Fruit fly (Drosophila melanogaster): ENCODE results near the gene CG42486.

Gene CG42486

DNA sequence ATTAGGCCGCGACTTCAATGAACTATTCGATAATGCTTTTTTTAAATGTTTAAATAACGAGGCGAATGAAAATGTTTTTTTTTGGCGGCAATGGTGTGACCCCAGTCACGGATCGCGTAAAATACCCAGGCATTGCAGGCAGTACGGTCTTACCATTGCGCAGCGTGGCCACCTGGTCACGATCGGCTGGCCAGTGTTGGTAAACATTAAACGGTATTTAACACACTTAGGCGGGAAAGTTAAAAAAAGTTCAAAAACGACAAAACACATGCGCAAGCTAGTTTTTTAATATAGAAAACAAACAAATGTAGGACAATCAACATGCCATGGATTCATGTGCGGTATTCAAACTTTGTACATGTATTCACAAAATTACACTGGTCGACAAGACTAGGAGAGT, 13.7 kb upstream of the CG42486 start, which contains the start of gene esc:
esc (minus strand) TSS at position 129 of the 400 bp plus-strand sequence.
- TF ChIP-seq ey (GFP tag; optimal IDR thresholded peaks at IDR 0.05) (peak; percentile 15), Hr83 (GFP tag; optimal IDR thresholded peaks at IDR 0.05; ENCODE audit: poor library complexity, severe bottlenecking) (peak; percentile 68), woc (GFP tag; optimal IDR thresholded peaks at IDR 0.05) (no peak), jim (GFP tag; optimal IDR thresholded peaks at IDR 0.05) (no peak), CG32264 (GFP tag; optimal IDR thresholded peaks at IDR 0.05) (no peak), dl (GFP tag; optimal IDR thresholded peaks at IDR 0.05; ENCODE audit: insufficient read depth in 1 of 2, partially characterized antibody in 2 of 2) (no peak), Dif (GFP tag; optimal IDR thresholded peaks at IDR 0.05; ENCODE audit: partially characterized antibody) (no peak), foxo (GFP tag; optimal IDR thresholded peaks at IDR 0.05) (peak in 1 of 2 experiments; percentile 58), Dfd (GFP tag; optimal IDR thresholded peaks at IDR 0.05) (no peak), h (GFP tag; optimal IDR thresholded peaks at IDR 0.05) (peak; percentile 32), Abd-B (GFP tag; optimal IDR thresholded peaks at IDR 0.05) (no peak), rgr (GFP tag; optimal IDR thresholded peaks at IDR 0.05) (no peak), Jra (GFP tag; optimal IDR thresholded peaks at IDR 0.05) (no peak), sv (GFP tag; optimal IDR thresholded peaks at IDR 0.05) (no peak), br (GFP tag; optimal IDR thresholded peaks at IDR 0.05) (no peak), CG9705 (GFP tag; optimal IDR thresholded peaks at IDR 0.05) (no peak), Vsx2 (GFP tag; optimal IDR thresholded peaks at IDR 0.05; ENCODE audit: partially characterized antibody) (no peak), dmrt93B (GFP tag; optimal IDR thresholded peaks at IDR 0.05) (no peak), sage (GFP tag; optimal IDR thresholded peaks at IDR 0.05) (no peak), usp (GFP tag; optimal IDR thresholded peaks at IDR 0.05) (no peak), Myc (optimal IDR thresholded peaks at IDR 0.05) (no peak), GATAd (GFP tag; optimal IDR thresholded peaks at IDR 0.05) (no peak), tai (GFP tag; optimal IDR thresholded peaks at IDR 0.05) (no peak), CrebA (GFP tag; optimal IDR thresholded peaks at IDR 0.05; ENCODE audit: borderline replicate concordance) (no peak), Hnf4 (GFP tag; optimal IDR thresholded peaks at IDR 0.05) (no peak), HLH106 (tag; optimal IDR thresholded peaks at IDR 0.05) (no peak), lola (GFP tag; optimal IDR thresholded peaks at IDR 0.05) (no peak), dsf (GFP tag; optimal IDR thresholded peaks at IDR 0.05; ENCODE audit: borderline replicate concordance) (no peak), fru (GFP tag; optimal IDR thresholded peaks at IDR 0.05) (peak; percentile 3), Rel (GFP tag; optimal IDR thresholded peaks at IDR 0.05) (no peak), Rel (tag; optimal IDR thresholded peaks at IDR 0.05) (no peak), pan (optimal IDR thresholded peaks at IDR 0.05) (no peak), brk (GFP tag; optimal IDR thresholded peaks at IDR 0.05) (no peak)

DNA sequence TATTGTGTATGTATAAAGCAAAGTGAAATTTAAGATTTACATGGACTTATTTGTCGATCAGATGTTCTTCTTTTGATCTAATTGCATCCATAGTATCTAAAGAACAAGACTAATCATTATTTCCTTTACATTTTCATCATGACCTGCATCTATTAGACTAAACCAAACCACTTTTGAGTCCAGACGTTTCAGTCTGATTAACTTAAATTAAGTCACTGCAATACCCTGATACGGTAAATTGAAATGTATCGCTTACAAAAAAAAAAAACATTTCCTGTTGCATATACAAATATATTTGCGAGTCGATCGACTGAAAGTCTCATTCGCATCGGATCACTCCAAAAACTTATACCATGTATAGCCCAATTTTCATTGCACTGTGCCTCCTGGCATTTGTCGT, 9.2 kb upstream of the CG42486 start, which contains the start of gene CG45011:
CG45011 (plus strand) TSS at position 301 of the 400 bp plus-strand sequence.
- no peak for TF ChIP-seq Mio (GFP tag; optimal IDR thresholded peaks at IDR 0.05)
- no peak for TF ChIP-seq rgr (GFP tag; optimal IDR thresholded peaks at IDR 0.05)
- TF ChIP-seq woc (GFP tag; optimal IDR thresholded peaks at IDR 0.05) = no peak
- TF ChIP-seq Myc (optimal IDR thresholded peaks at IDR 0.05) = no peak
- TF ChIP-seq GATAd (GFP tag; optimal IDR thresholded peaks at IDR 0.05) = no peak
- TF ChIP-seq Hr83 (GFP tag; optimal IDR thresholded peaks at IDR 0.05; ENCODE audit: poor library complexity, severe bottlenecking) = no peak

DNA sequence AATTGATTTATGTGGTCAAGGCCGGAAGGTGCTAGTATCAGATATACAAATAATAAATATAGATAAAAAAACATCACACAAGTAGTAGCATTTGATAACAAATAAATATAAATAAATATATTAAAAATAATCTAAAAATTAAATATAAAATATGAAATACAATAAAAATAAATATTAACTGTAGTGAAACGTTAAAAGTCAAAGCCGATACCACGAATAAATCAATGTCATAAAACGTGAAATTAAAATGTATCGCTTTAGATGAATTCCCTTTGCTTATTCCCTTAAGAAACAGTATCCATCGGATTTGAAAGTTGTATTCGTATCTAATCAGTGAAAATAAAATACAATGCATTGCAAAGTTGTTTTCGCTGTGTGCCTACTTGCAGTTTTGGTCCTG, 8.6 kb upstream of the CG42486 start, which contains the start of gene CG45012:
CG45012 (plus strand) TSS at position 301 of the 400 bp plus-strand sequence.
- TF ChIP-seq Dif (GFP tag; optimal IDR thresholded peaks at IDR 0.05; ENCODE audit: partially characterized antibody) = no peak
- TF ChIP-seq ey (GFP tag; optimal IDR thresholded peaks at IDR 0.05) = no peak
- no peak for TF ChIP-seq pan (optimal IDR thresholded peaks at IDR 0.05)
- no peak for TF ChIP-seq sage (GFP tag; optimal IDR thresholded peaks at IDR 0.05)

DNA sequence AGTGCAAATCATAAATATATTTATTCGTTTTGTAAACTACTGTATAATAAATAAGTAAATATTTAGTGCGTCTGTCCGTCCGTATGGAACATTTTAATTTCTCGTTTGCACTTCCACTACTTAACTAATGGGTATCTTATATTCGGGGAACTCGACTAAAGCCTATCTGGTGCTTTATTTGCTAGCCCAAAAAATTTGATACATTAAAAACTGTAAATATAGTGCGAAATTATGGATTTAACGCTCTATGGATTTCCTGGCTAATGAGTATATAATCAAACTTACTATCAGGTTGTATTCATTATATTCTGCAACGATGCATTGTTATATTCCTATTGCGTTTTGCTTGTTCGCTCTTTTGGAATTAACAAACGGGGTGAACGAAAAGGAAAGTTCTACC, 6.0 kb upstream of the CG42486 start, which contains the start of gene Sfp33A4:
Sfp33A4 (plus strand) TSS at position 301 of the 400 bp plus-strand sequence.
- TF ChIP-seq fru (GFP tag; optimal IDR thresholded peaks at IDR 0.05) (no peak), Hr78 (GFP tag; optimal IDR thresholded peaks at IDR 0.05) (no peak), rgr (GFP tag; optimal IDR thresholded peaks at IDR 0.05) (no peak), sv (GFP tag; optimal IDR thresholded peaks at IDR 0.05) (no peak), N (GFP tag; optimal IDR thresholded peaks at IDR 0.05) (no peak), Jra (GFP tag; optimal IDR thresholded peaks at IDR 0.05) (no peak), brk (GFP tag; optimal IDR thresholded peaks at IDR 0.05) (no peak), dmrt93B (GFP tag; optimal IDR thresholded peaks at IDR 0.05) (no peak), lola (GFP tag; optimal IDR thresholded peaks at IDR 0.05) (no peak), ey (GFP tag; optimal IDR thresholded peaks at IDR 0.05) (no peak)
